Worm (Caenorhabditis elegans) whole organism, L3 larva: ENCODE results near the gene F35C11.2.
A peak's percentile ranks its signal among the peaks of the same experiment; 100 is the strongest.

Source experiments
- R02D3.7 ChIP-seq: fragments of 150-350 bp; optimal IDR thresholded peaks from 2 replicates; lab custom pipeline; 2014; ENCODE audit warnings: missing biosample characterization, missing genetic modification characterization
- aly-2 ChIP-seq: fragments of 150-350 bp; optimal IDR thresholded peaks from 2 replicates; lab custom pipeline; 2014; ENCODE audit warnings: missing biosample characterization, missing genetic modification characterization
- ama-1 ChIP-seq: fragments of 150-350 bp; optimal IDR thresholded peaks from 2 replicates; lab custom pipeline; 2018
- ceh-28 ChIP-seq: fragments of 150-350 bp; optimal IDR thresholded peaks from 2 replicates; lab custom pipeline; 2014; ENCODE audit warnings: missing biosample characterization, missing genetic modification reagents, missing genetic modification characterization
- ceh-82 ChIP-seq: fragments of 150-350 bp; optimal IDR thresholded peaks from 2 replicates; lab custom pipeline; 2014; ENCODE audit warnings: missing biosample characterization, missing genetic modification characterization
- ceh-9 ChIP-seq: sonication (generic microtip); optimal IDR thresholded peaks from 2 replicates; lab custom pipeline; 2018; ENCODE audit warnings: missing biosample characterization, missing genetic modification characterization
- daf-12 ChIP-seq: fragments of 150-350 bp; optimal IDR thresholded peaks from 2 replicates; lab custom pipeline; 2014; ENCODE audit warnings: missing biosample characterization, missing genetic modification reagents, missing genetic modification characterization
- elt-2 ChIP-seq: sonication (generic microtip); optimal IDR thresholded peaks from 2 replicates; lab custom pipeline; 2016; ENCODE audit warnings: missing genetic modification reagents, mild to moderate bottlenecking, missing genetic modification characterization, missing compliant biosample characterization
- elt-3 ChIP-seq, 3 experiments: fragments of 150-350 bp in 1 of 3; sonication (generic microtip) in 2 of 3; optimal IDR thresholded peaks; 2 replicates in 2 of 3; 4 replicates in 1 of 3; lab custom pipeline; 2014 to 2017; ENCODE audit warnings: missing biosample characterization in 3 of 3, missing genetic modification characterization in 3 of 3
- eor-1 ChIP-seq, 2 experiments: fragments of 150-350 bp; optimal IDR thresholded peaks; 2 replicates each; lab custom pipeline; 2014 to 2018; ENCODE audit warnings: missing biosample characterization in 2 of 2, missing genetic modification characterization in 2 of 2
- fkh-10 ChIP-seq: sonication (generic microtip); optimal IDR thresholded peaks from 2 replicates; lab custom pipeline; 2017; ENCODE audit warnings: missing biosample characterization, missing genetic modification reagents, missing genetic modification characterization
- fos-1 ChIP-seq: fragments of 150-350 bp; optimal IDR thresholded peaks from 2 replicates; lab custom pipeline; 2014; ENCODE audit warnings: missing biosample characterization, missing genetic modification characterization
- lin-15B ChIP-seq: fragments of 150-350 bp; optimal IDR thresholded peaks from 2 replicates; lab custom pipeline; 2014; ENCODE audit warnings: missing biosample characterization, missing genetic modification characterization
- lin-39 ChIP-seq: fragments of 150-350 bp; optimal IDR thresholded peaks from 2 replicates; lab custom pipeline; 2018; ENCODE audit warnings: missing biosample characterization, missing genetic modification reagents, missing genetic modification characterization
- lsy-12 ChIP-seq: sonication (generic microtip); optimal IDR thresholded peaks from 2 replicates; lab custom pipeline; 2016; ENCODE audit warnings: mild to moderate bottlenecking, missing genetic modification characterization, missing compliant biosample characterization
- mdl-1 ChIP-seq: fragments of 150-350 bp; optimal IDR thresholded peaks from 2 replicates; lab custom pipeline; 2014; ENCODE audit warnings: missing biosample characterization, missing genetic modification characterization
- mml-1 ChIP-seq: fragments of 150-350 bp; sonication (generic microtip); optimal IDR thresholded peaks from 3 replicates; lab custom pipeline; 2014; ENCODE audit warnings: missing biosample characterization, missing genetic modification characterization
- nfya-1 ChIP-seq: sonication (generic microtip); optimal IDR thresholded peaks from 2 replicates; lab custom pipeline; 2017; ENCODE audit warnings: missing genetic modification characterization, mild to moderate bottlenecking, missing compliant biosample characterization, antibody characterized with exemption, moderate library complexity; ENCODE audit not compliant: insufficient read depth
- nhr-11 ChIP-seq: fragments of 150-350 bp; optimal IDR thresholded peaks from 2 replicates; lab custom pipeline; 2014; ENCODE audit warnings: missing biosample characterization, missing genetic modification characterization
- nhr-12 ChIP-seq: fragments of 150-350 bp; optimal IDR thresholded peaks from 2 replicates; lab custom pipeline; 2014; ENCODE audit warnings: missing biosample characterization, missing genetic modification characterization
- nhr-23 ChIP-seq: fragments of 150-350 bp; optimal IDR thresholded peaks from 2 replicates; lab custom pipeline; 2014; ENCODE audit warnings: missing biosample characterization, missing genetic modification reagents, missing genetic modification characterization
- nhr-25 ChIP-seq: sonication (generic microtip); optimal IDR thresholded peaks from 2 replicates; lab custom pipeline; 2017; ENCODE audit warnings: missing biosample characterization, missing genetic modification characterization
- nhr-28 ChIP-seq: fragments of 150-350 bp; optimal IDR thresholded peaks from 2 replicates; lab custom pipeline; 2014; ENCODE audit warnings: missing biosample characterization, missing genetic modification characterization
- nhr-43 ChIP-seq: sonication (generic microtip); optimal IDR thresholded peaks from 2 replicates; lab custom pipeline; 2016; ENCODE audit warnings: mild to moderate bottlenecking, missing genetic modification characterization, missing compliant biosample characterization; ENCODE audit not compliant: poor library complexity, severe bottlenecking
- nhr-67 ChIP-seq: fragments of 150-350 bp; optimal IDR thresholded peaks from 2 replicates; lab custom pipeline; 2014; ENCODE audit warnings: missing biosample characterization, missing genetic modification characterization
- nhr-76 ChIP-seq: fragments of 150-350 bp; sonication (generic microtip); optimal IDR thresholded peaks from 5 replicates; lab custom pipeline; 2014; ENCODE audit warnings: missing biosample characterization, missing genetic modification characterization
- nhr-77 ChIP-seq: fragments of 150-350 bp; optimal IDR thresholded peaks from 2 replicates; lab custom pipeline; 2014; ENCODE audit warnings: missing biosample characterization, missing genetic modification characterization
- pha-4 ChIP-seq: fragments of 150-350 bp; optimal IDR thresholded peaks from 2 replicates; lab custom pipeline; 2014; ENCODE audit warnings: missing biosample characterization, missing genetic modification reagents, missing genetic modification characterization
- sea-2 ChIP-seq: fragments of 150-350 bp; sonication (generic microtip); optimal IDR thresholded peaks from 4 replicates; lab custom pipeline; 2014; ENCODE audit warnings: missing biosample characterization, missing genetic modification reagents, missing genetic modification characterization
- skn-1 ChIP-seq: fragments of 150-350 bp; optimal IDR thresholded peaks from 2 replicates; lab custom pipeline; 2014; ENCODE audit warnings: missing biosample characterization, missing genetic modification characterization
- snpc-4 ChIP-seq: fragments of 150-350 bp; optimal IDR thresholded peaks from 2 replicates; lab custom pipeline; 2014; ENCODE audit warnings: missing biosample characterization, missing genetic modification characterization
- unc-39 ChIP-seq: sonication (generic microtip); optimal IDR thresholded peaks from 4 replicates; lab custom pipeline; 2017; ENCODE audit warnings: missing biosample characterization, missing genetic modification characterization
- unc-62 ChIP-seq: fragments of 150-350 bp; sonication (generic microtip); optimal IDR thresholded peaks from 4 replicates; lab custom pipeline; 2014; ENCODE audit warnings: missing biosample characterization, missing genetic modification reagents, missing genetic modification characterization
- zag-1 ChIP-seq: fragments of 150-350 bp; optimal IDR thresholded peaks from 2 replicates; lab custom pipeline; 2014; ENCODE audit warnings: missing biosample characterization, missing genetic modification characterization
- ztf-11 ChIP-seq: fragments of 150-350 bp; optimal IDR thresholded peaks from 2 replicates; lab custom pipeline; 2014; ENCODE audit warnings: missing biosample characterization, missing genetic modification characterization

The F35C11.2 gene

DNA sequence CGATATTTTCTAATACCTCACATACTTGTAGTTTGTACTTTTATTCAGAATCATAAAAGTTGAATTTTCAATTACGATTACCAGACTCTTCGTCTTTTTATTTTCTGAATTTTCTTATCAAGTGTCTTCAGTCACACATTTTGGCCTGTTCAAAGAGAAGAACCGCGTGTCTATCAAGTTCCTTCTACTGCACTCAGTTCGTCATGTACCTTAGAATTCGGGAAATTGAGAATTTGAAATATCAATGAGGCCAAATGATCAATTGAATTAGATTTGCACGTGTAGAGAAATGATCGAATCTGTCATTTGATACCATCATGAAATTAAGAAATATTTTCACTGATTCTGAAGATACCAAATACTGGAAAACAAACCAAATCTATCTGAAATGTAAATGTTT is 14.9 kb upstream of the F35C11.2 start:
- TF ChIP-seq nhr-23 (tag; lab: Kevin White, UChicago) (peak; percentile 51), ceh-28 (tag; lab: Kevin White, UChicago) (no peak), ceh-82 (tag; lab: Kevin White, UChicago) (no peak), nhr-43 (tag; lab: Kevin White, UChicago) (peak; percentile 27), nhr-25 (tag; lab: Kevin White, UChicago) (peak; percentile 16)

ce11 chrII:8259674-8260073 is 11.0 kb upstream of the F35C11.2 start:
- TF ChIP-seq nhr-23 (tag; lab: Kevin White, UChicago) (peak; percentile 33), nhr-25 (tag; lab: Kevin White, UChicago) (peak; percentile 26), aly-2 (tag; lab: Kevin White, UChicago) (no peak), ceh-28 (tag; lab: Kevin White, UChicago) (no peak), unc-62 (GFP tag; lab: Kevin White, UChicago) (no peak), nhr-11 (tag; lab: Kevin White, UChicago) (no peak)

DNA sequence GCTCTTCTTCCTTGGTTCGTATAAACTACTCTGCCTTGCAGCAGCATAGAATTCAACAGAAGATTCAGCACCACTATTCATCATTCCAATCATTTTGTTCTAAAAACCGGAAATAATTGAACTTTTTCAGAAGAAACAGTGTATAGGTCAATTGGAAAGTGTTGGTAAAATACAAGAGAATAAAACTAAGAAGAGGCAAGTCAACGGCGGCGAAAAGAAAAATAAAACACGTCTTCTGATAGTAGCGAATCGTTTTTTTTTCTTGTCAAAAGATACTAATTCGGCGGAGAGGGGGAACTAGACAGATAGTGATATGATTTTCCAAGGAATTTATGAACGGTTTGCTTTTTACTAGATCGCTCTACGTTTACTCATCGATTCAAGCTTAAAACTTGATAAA is 10.4 kb upstream of the F35C11.2 start, which contains the start of gene F35C11.6:
Gene F35C11.6, minus strand, starts transcription at position 101 of the 400 bp plus-strand sequence.
- no peak for TF ChIP-seq ama-1 (lab: Kevin White, UChicago)
- no peak for TF ChIP-seq fkh-10 (GFP tag; lab: Kevin White, UChicago)
- no peak for TF ChIP-seq snpc-4 (tag; lab: Kevin White, UChicago)
- no peak for TF ChIP-seq unc-62 (GFP tag; lab: Kevin White, UChicago)
- TF ChIP-seq nhr-28 (tag; lab: Kevin White, UChicago): no peak
- TF ChIP-seq nhr-12 (tag; lab: Kevin White, UChicago): no peak
- TF ChIP-seq eor-1 (tag; optimal IDR thresholded peaks at IDR 0.05; lab: Kevin White, UChicago): no peak
- no peak for TF ChIP-seq ceh-28 (tag; lab: Kevin White, UChicago)
- TF ChIP-seq ceh-9 (tag; lab: Kevin White, UChicago): no peak
- TF ChIP-seq nhr-25 (tag; lab: Kevin White, UChicago): no peak
- no peak for TF ChIP-seq elt-3 (tag; optimal IDR thresholded peaks at IDR 0.05; lab: Kevin White, UChicago)
- no peak for TF ChIP-seq nhr-23 (tag; lab: Kevin White, UChicago)
- TF ChIP-seq nhr-67 (tag; lab: Kevin White, UChicago): no peak
- TF ChIP-seq ztf-11: no peak
- no peak for TF ChIP-seq zag-1 (tag; lab: Kevin White, UChicago)
- TF ChIP-seq R02D3.7: no peak
- no peak for TF ChIP-seq nfya-1

- no peak for TF ChIP-seq mdl-1
- TF ChIP-seq lin-15B (tag; lab: Kevin White, UChicago): no peak
- no peak for TF ChIP-seq ama-1 (lab: Kevin White, UChicago)
- no peak for TF ChIP-seq nhr-43 (tag; lab: Kevin White, UChicago)
- TF ChIP-seq unc-39 (tag; lab: Kevin White, UChicago): no peak
- TF ChIP-seq skn-1 (tag; lab: Kevin White, UChicago): no peak
- TF ChIP-seq lsy-12 (tag; lab: Kevin White, UChicago): no peak
- TF ChIP-seq mml-1 (tag; lab: Kevin White, UChicago): no peak
- TF ChIP-seq lin-39 (tag; lab: Kevin White, UChicago): no peak
- no peak for TF ChIP-seq daf-12 (tag; lab: Kevin White, UChicago)
- no peak for TF ChIP-seq fos-1 (tag; lab: Kevin White, UChicago)
- TF ChIP-seq sea-2 (GFP tag; lab: Kevin White, UChicago): no peak
- TF ChIP-seq nhr-77 (tag; lab: Kevin White, UChicago): no peak
- no peak for TF ChIP-seq elt-2 (tag; lab: Kevin White, UChicago)
- no peak for TF ChIP-seq nhr-28 (tag; lab: Kevin White, UChicago)
- no peak for TF ChIP-seq pha-4 (tag; lab: Kevin White, UChicago)
- no peak for TF ChIP-seq nhr-76
Observed at ce11 chrII:8256013-8256412, 7.4 kb upstream of the F35C11.2 start, which contains the start of gene F35C11.7. Gene F35C11.7 (plus strand): TSS chrII:8256313.
